Worm (Caenorhabditis elegans) whole organism, L4 larva: Measurements from ENCODE around the gene ZK177.3.

ENCODE experiments used
- F49E8.2 ChIP-seq: sonication (generic microtip); optimal IDR thresholded peaks from 2 replicates; lab custom pipeline; 2016; ENCODE audit warnings: missing compliant biosample characterization, mild to moderate bottlenecking, missing genetic modification characterization, borderline replicate concordance
- ama-1 ChIP-seq: fragments of 150-350 bp; optimal IDR thresholded peaks from 2 replicates; lab custom pipeline; 2014; ENCODE audit warnings: inconsistent platforms, mixed read lengths
- ceh-32 ChIP-seq: sonication (generic microtip); optimal IDR thresholded peaks from 2 replicates; lab custom pipeline; 2016; ENCODE audit warnings: mild to moderate bottlenecking, missing genetic modification characterization, missing compliant biosample characterization; ENCODE audit not compliant: poor library complexity
- dmd-9 ChIP-seq: fragments of 200-800 bp; sonication (Bioruptor generic); IDR thresholded peaks from 2 replicates; pipeline ENCODE4 v1.3.6; 2022; ENCODE audit warnings: missing genetic modification reagents, missing genetic modification characterization, missing compliant biosample characterization
- mdl-1 ChIP-seq, 2 experiments: fragments of 150-350 bp in 1 of 2; sonication (generic microtip) in 1 of 2; optimal IDR thresholded peaks; 2 replicates each; lab custom pipeline; 2014 to 2017; ENCODE audit warnings: missing biosample characterization in 2 of 2, missing genetic modification characterization in 2 of 2
- nhr-28 ChIP-seq: fragments of 150-350 bp; optimal IDR thresholded peaks from 2 replicates; lab custom pipeline; 2014; ENCODE audit warnings: missing biosample characterization, missing genetic modification characterization
- pha-4 ChIP-seq, 2 experiments: fragments of 150-350 bp in 1 of 2; fragments of 200-800 bp in 1 of 2; sonication (Bioruptor generic) in 1 of 2; IDR thresholded peaks in 1 of 2; optimal IDR thresholded peaks in 1 of 2; 2 replicates each; pipeline versions ENCODE4 v1.3.6 to Lab custom; 2014 to 2022; ENCODE audit warnings: missing genetic modification characterization in 2 of 2, missing genetic modification reagents in 2 of 2, missing biosample characterization in 1 of 2, missing compliant biosample characterization in 1 of 2
- pqm-1 ChIP-seq: sonication (generic microtip); optimal IDR thresholded peaks from 2 replicates; lab custom pipeline; 2017; ENCODE audit warnings: missing biosample characterization, missing genetic modification characterization
- sdz-12 ChIP-seq: fragments of 200-800 bp; sonication (Bioruptor generic); optimal IDR thresholded peaks from 2 replicates; lab custom pipeline; 2018; ENCODE audit warnings: mild to moderate bottlenecking, missing genetic modification characterization, missing compliant biosample characterization
- unc-130 ChIP-seq: sonication (generic microtip); optimal IDR thresholded peaks from 2 replicates; lab custom pipeline; 2016; ENCODE audit warnings: missing genetic modification reagents, missing genetic modification characterization, missing compliant biosample characterization
- zag-1 ChIP-seq: fragments of 150-350 bp; optimal IDR thresholded peaks from 2 replicates; lab custom pipeline; 2014; ENCODE audit warnings: missing biosample characterization, missing genetic modification characterization

DNA sequence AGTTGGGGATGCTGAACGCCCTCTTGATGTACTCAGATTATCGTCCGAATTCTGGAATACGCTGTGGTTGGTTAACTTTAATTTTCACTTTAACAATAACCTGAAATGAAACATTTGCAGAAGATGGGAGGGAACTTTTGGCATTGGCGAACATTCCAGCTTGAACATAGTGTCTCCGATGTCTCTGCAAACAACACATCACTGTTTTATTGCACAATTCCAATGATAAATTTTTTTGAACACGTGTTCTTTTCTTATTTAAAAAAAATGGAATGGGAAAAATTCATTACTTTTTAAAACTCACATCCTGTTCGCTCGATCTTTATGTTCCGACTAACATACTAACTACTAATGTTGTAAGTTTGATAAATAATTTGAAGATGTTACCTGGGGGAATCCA lies 15.2 kb upstream of the ZK177.3 start, which contains the start of gene fzy-1:
- TF ChIP-seq unc-130 (GFP tag; lab: Kevin White, UChicago) (no peak), pqm-1 (tag; lab: Kevin White, UChicago) (no peak), nhr-28 (tag; lab: Kevin White, UChicago) (no peak), zag-1 (no peak), F49E8.2 (tag; lab: Kevin White, UChicago) (no peak), ceh-32 (tag; lab: Kevin White, UChicago) (no peak), ama-1 (no peak), mdl-1 (tag; optimal IDR thresholded peaks at IDR 0.05; lab: Kevin White, UChicago) (no peak), dmd-9 (no peak), sdz-12 (no peak), pha-4 (GFP tag; IDR thresholded peaks at IDR 0.05; lab: Robert Waterston, UW) (no peak), pha-4 (tag; optimal IDR thresholded peaks at IDR 0.05; lab: Kevin White, UChicago) (no peak)
